Fruit fly (Drosophila melanogaster): ENCODE results near the gene Ipp.

Ipp gene

dm6 chr3R:13958582-13958981 is at the start of gene Ipp (continued):
- TF ChIP-seq CG6791 (GFP tag; IDR thresholded peaks at IDR 0.05; ENCODE audit: partially characterized antibody) (no peak), sd (tag; optimal IDR thresholded peaks at IDR 0.05) (no peak), CG3995 (GFP tag; optimal IDR thresholded peaks at IDR 0.05) (peak; percentile 78), CG2129 (GFP tag; IDR thresholded peaks at IDR 0.05; ENCODE audit: partially characterized antibody) (no peak), ftz-f1 (GFP tag; optimal IDR thresholded peaks at IDR 0.05) (no peak), cwo (GFP tag; optimal IDR thresholded peaks at IDR 0.05) (no peak), CG2199 (GFP tag; IDR thresholded peaks at IDR 0.05) (no peak), caup (GFP tag; optimal IDR thresholded peaks at IDR 0.05; ENCODE audit: severe bottlenecking) (no peak), Oaz (GFP tag; IDR thresholded peaks at IDR 0.05) (no peak), CG7357 (GFP tag; IDR thresholded peaks at IDR 0.05) (no peak), Hr3 (GFP tag; optimal IDR thresholded peaks at IDR 0.05) (no peak), oc (tag; optimal IDR thresholded peaks at IDR 0.05) (no peak), fu2 (GFP tag; optimal IDR thresholded peaks at IDR 0.05) (no peak), D19B (GFP tag; optimal IDR thresholded peaks at IDR 0.05) (no peak), CG5180 (GFP tag; optimal IDR thresholded peaks at IDR 0.05) (no peak), Pdp1 (GFP tag; optimal IDR thresholded peaks at IDR 0.05) (no peak), CG12219 (GFP tag; optimal IDR thresholded peaks at IDR 0.05) (no peak), lola (GFP tag; optimal IDR thresholded peaks at IDR 0.05) (no peak), gsb-n (tag; optimal IDR thresholded peaks at IDR 0.05) (peak; percentile 2), lab (GFP tag; optimal IDR thresholded peaks at IDR 0.05) (no peak), CG11695 (GFP tag; IDR thresholded peaks at IDR 0.05) (no peak), prd (optimal IDR thresholded peaks at IDR 0.05) (no peak), prd (GFP tag; IDR thresholded peaks at IDR 0.05) (no peak), slou (GFP tag; optimal IDR thresholded peaks at IDR 0.05) (no peak), HLH3B (GFP tag; IDR thresholded peaks at IDR 0.05) (no peak), ro (GFP tag; IDR thresholded peaks at IDR 0.05) (no peak), fru (optimal IDR thresholded peaks at IDR 0.05) (no peak), CG6813 (GFP tag; optimal IDR thresholded peaks at IDR 0.05) (no peak), H2.0 (GFP tag; IDR thresholded peaks at IDR 0.05) (no peak), zen (tag; optimal IDR thresholded peaks at IDR 0.05) (no peak), CG6689 (GFP tag; IDR thresholded peaks at IDR 0.05) (no peak), sens (GFP tag) (peak; percentile 80), CG3847 (GFP tag; IDR thresholded peaks at IDR 0.05) (peak; percentile 45; the same call in 1 of the 2 replicates), Hey (tag; optimal IDR thresholded peaks at IDR 0.05) (no peak), sim (GFP tag; IDR thresholded peaks at IDR 0.05) (no peak), Xbp1 (GFP tag; optimal IDR thresholded peaks at IDR 0.05) (no peak), CG4730 (GFP tag; IDR thresholded peaks at IDR 0.05) (no peak), abd-A (tag; optimal IDR thresholded peaks at IDR 0.05) (no peak), CG8359 (GFP tag; optimal IDR thresholded peaks at IDR 0.05; ENCODE audit: borderline replicate concordance) (no peak), Sin3A (optimal IDR thresholded peaks at IDR 0.05) (peak; percentile 47), CG11456 (GFP tag; IDR thresholded peaks at IDR 0.05) (no peak), cato (GFP tag; optimal IDR thresholded peaks at IDR 0.05; ENCODE audit: borderline replicate concordance) (no peak), pb (GFP tag; optimal IDR thresholded peaks at IDR 0.05) (no peak), NfI (GFP tag; optimal IDR thresholded peaks at IDR 0.05) (no peak), tin (GFP tag; optimal IDR thresholded peaks at IDR 0.05) (no peak), CG4282 (GFP tag; optimal IDR thresholded peaks at IDR 0.05) (no peak), CG13894 (tag; optimal IDR thresholded peaks at IDR 0.05) (no peak), CG17186 (GFP tag; optimal IDR thresholded peaks at IDR 0.05) (peak; percentile 49), CG10462 (GFP tag; optimal IDR thresholded peaks at IDR 0.05) (no peak), cad (GFP tag; optimal IDR thresholded peaks at IDR 0.05) (no peak), crp (GFP tag; optimal IDR thresholded peaks at IDR 0.05) (peak in 1 of 2 experiments; percentile 71), danr (GFP tag; IDR thresholded peaks at IDR 0.05) (no peak)
